Fruit fly (Drosophila melanogaster): ENCODE results near the gene CG17746.

CG17746 gene

DNA sequence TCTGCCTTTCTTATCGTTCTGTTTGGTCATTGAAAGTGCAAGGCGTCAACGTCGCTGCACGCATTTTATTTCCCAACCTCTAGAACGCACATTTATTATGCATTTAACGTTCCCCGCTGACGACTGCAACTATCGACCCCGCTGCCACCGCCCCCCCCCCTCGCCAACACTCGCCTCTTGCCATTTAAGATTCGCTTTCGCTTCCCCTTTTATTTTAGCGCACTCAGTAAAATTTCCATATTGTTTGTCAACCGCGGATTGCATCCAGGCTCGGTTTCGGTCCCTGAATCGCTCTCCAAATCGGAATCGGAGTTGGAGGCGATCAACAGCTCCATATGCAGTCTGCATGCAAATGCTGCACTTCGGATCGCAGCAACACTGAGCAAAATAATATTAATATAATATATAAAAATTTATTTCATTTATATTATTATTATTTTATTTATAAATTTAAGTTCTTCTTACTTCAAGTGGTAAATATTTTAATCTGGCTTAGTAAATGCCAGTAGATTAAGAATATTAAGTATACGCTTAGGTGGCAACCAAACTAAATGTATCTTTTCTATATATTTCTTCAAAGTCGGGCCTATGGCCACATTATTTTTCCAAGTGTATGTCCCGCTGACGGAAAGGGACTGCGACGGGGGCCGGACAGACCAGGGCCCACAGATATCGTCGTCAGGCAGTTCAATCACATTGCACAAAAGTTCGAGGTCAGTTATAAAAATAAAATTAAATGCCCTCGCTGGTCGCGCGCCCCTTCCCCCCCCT, 1.4 kb upstream of the CG17746 start (continued):
- TF ChIP-seq CG7368 (GFP tag; optimal IDR thresholded peaks at IDR 0.05): peak; percentile 91
- TF ChIP-seq Lpt (GFP tag; optimal IDR thresholded peaks at IDR 0.05): peak; percentile 64
- TF ChIP-seq CG32006 (GFP tag; optimal IDR thresholded peaks at IDR 0.05): peak; percentile 95
- peak; percentile 93 for TF ChIP-seq CG6163 (GFP tag; IDR thresholded peaks at IDR 0.05)
- TF ChIP-seq CG6854 (GFP tag; optimal IDR thresholded peaks at IDR 0.05): peak; percentile 96
- TF ChIP-seq lz (GFP tag; optimal IDR thresholded peaks at IDR 0.05): peak; percentile 86
- TF ChIP-seq net (GFP tag; optimal IDR thresholded peaks at IDR 0.05): peak; percentile 88
- peak; percentile 92 for TF ChIP-seq esn (GFP tag; optimal IDR thresholded peaks at IDR 0.05)
- TF ChIP-seq Sox102F (GFP tag; optimal IDR thresholded peaks at IDR 0.05): peak; percentile 88
- TF ChIP-seq CG8119 (GFP tag; IDR thresholded peaks at IDR 0.05): peak; percentile 92
- peak; percentile 96 for TF ChIP-seq achi (GFP tag; optimal IDR thresholded peaks at IDR 0.05)
- TF ChIP-seq dac (GFP tag; optimal IDR thresholded peaks at IDR 0.05): peak; percentile 50
- peak; percentile 85 for TF ChIP-seq CG1621 (tag; optimal IDR thresholded peaks at IDR 0.05)
- TF ChIP-seq fkh (GFP tag; optimal IDR thresholded peaks at IDR 0.05): no peak
- TF ChIP-seq Sox15 (GFP tag; optimal IDR thresholded peaks at IDR 0.05): peak; percentile 93
- TF ChIP-seq Eip78C (GFP tag): peak; percentile 97
- TF ChIP-seq CG6792 (GFP tag; optimal IDR thresholded peaks at IDR 0.05): peak; percentile 94
- TF ChIP-seq CG31627 (GFP tag; optimal IDR thresholded peaks at IDR 0.05): peak; percentile 90
- peak; percentile 86 for TF ChIP-seq Eip75B (GFP tag; optimal IDR thresholded peaks at IDR 0.05)
- TF ChIP-seq CG34406 (GFP tag; optimal IDR thresholded peaks at IDR 0.05): peak; percentile 98
- peak; percentile 83 for TF ChIP-seq Smox (GFP tag; optimal IDR thresholded peaks at IDR 0.05)
- TF ChIP-seq topi (GFP tag; optimal IDR thresholded peaks at IDR 0.05): peak; percentile 92
- peak; percentile 78 for TF ChIP-seq Gug (GFP tag; IDR thresholded peaks at IDR 0.05)
- TF ChIP-seq Sox14 (GFP tag; optimal IDR thresholded peaks at IDR 0.05): peak; percentile 91
- TF ChIP-seq Ets96B (tag; optimal IDR thresholded peaks at IDR 0.05): peak; percentile 99
- TF ChIP-seq CG6808 (GFP tag; optimal IDR thresholded peaks at IDR 0.05): peak; percentile 98
- peak; percentile 87 for TF ChIP-seq CG6276 (GFP tag; optimal IDR thresholded peaks at IDR 0.05)
- TF ChIP-seq CG3032 (tag; optimal IDR thresholded peaks at IDR 0.05): peak; percentile 99
- TF ChIP-seq OdsH (GFP tag; optimal IDR thresholded peaks at IDR 0.05): peak; percentile 93
- no peak for TF ChIP-seq Hr38 (GFP tag; optimal IDR thresholded peaks at IDR 0.05)
- peak; percentile 88 for TF ChIP-seq pdm3 (GFP tag; optimal IDR thresholded peaks at IDR 0.05)
- peak; percentile 57 for TF ChIP-seq Eip93F (GFP tag; optimal IDR thresholded peaks at IDR 0.05)
- TF ChIP-seq cyc (GFP tag; optimal IDR thresholded peaks at IDR 0.05): peak; percentile 92
- peak; percentile 86 for TF ChIP-seq CG15336 (GFP tag; IDR thresholded peaks at IDR 0.05)
- TF ChIP-seq Hr4 (GFP tag; optimal IDR thresholded peaks at IDR 0.05): peak; percentile 83
- peak; percentile 98 for TF ChIP-seq CG9139 (GFP tag; optimal IDR thresholded peaks at IDR 0.05)
- peak; percentile 76 for TF ChIP-seq eg (GFP tag; IDR thresholded peaks at IDR 0.05)
- peak; percentile 62 for TF ChIP-seq CG11294 (GFP tag; IDR thresholded peaks at IDR 0.05)
- peak; percentile 94 for TF ChIP-seq CG16779 (tag; optimal IDR thresholded peaks at IDR 0.05)

DNA sequence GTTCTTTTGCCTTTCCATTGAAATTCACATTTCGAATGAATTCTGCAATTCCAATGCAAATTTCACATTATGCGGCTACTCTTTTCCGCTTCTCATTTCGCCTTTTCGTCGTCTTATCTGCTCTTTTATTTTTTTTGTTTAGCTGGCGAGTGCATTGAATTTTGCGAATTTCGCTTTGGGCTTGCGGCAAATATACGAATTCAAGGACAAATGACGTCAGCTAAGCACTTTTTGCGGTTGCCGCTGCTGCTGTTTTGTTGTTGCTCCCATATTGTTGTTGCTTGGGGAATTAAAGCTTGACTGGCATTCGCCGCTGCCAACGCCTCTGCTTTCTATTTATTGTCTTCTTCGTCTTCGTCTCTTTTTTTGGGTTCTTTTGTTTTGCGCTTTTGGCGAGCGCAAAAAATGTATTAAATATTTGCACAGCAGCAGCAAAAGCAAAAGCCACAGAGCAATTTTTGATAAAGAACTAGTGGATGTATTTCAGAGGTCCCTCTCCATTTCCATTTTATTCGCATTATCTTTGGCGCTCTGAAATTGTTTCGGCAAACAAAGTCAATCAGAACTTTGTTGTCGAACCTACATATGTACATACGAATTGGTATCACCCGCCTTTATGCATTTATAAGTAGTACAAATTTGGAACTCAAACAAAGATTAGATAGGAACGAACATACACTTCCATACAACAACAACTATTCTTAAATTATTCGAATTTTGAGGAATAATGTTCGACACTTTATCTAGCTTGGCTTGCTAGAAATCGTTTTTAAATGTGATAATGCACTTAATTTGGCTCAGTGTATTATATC, 613 bp upstream of the CG17746 start:
- TF ChIP-seq CG9139 (GFP tag; optimal IDR thresholded peaks at IDR 0.05) (no peak), topi (GFP tag; optimal IDR thresholded peaks at IDR 0.05) (no peak), CG8632 (GFP tag; optimal IDR thresholded peaks at IDR 0.05) (peak; percentile 36), CG1621 (tag; optimal IDR thresholded peaks at IDR 0.05) (peak; percentile 79), CG31627 (GFP tag; optimal IDR thresholded peaks at IDR 0.05) (peak; percentile 73), Hr39 (GFP tag; optimal IDR thresholded peaks at IDR 0.05) (peak; percentile 76), CG6854 (GFP tag; optimal IDR thresholded peaks at IDR 0.05) (no peak), CG16779 (tag; optimal IDR thresholded peaks at IDR 0.05) (peak; percentile 22), svp (GFP tag) (peak; percentile 93), CG6792 (GFP tag; optimal IDR thresholded peaks at IDR 0.05) (peak; percentile 59), CG34406 (GFP tag; optimal IDR thresholded peaks at IDR 0.05) (peak; percentile 52), CG11762 (GFP tag; optimal IDR thresholded peaks at IDR 0.05; ENCODE audit: insufficient read depth) (no peak), Eip93F (GFP tag; optimal IDR thresholded peaks at IDR 0.05) (peak; percentile 69), fkh (GFP tag; optimal IDR thresholded peaks at IDR 0.05) (peak; percentile 64), CG8319 (GFP tag; optimal IDR thresholded peaks at IDR 0.05) (no peak), pdm3 (GFP tag; optimal IDR thresholded peaks at IDR 0.05) (peak; percentile 75), Eip78C (GFP tag) (peak; percentile 94), Sox102F (GFP tag; optimal IDR thresholded peaks at IDR 0.05) (peak; percentile 78), vri (GFP tag; optimal IDR thresholded peaks at IDR 0.05) (peak; percentile 59), Gug (GFP tag; IDR thresholded peaks at IDR 0.05) (no peak), CG4318 (GFP tag; optimal IDR thresholded peaks at IDR 0.05) (no peak), CG6276 (GFP tag; optimal IDR thresholded peaks at IDR 0.05) (no peak), salr (GFP tag; optimal IDR thresholded peaks at IDR 0.05) (peak; percentile 6 to 85), OdsH (GFP tag; optimal IDR thresholded peaks at IDR 0.05) (peak; percentile 69), Sox15 (GFP tag; optimal IDR thresholded peaks at IDR 0.05) (peak; percentile 56)
